Worm (Caenorhabditis elegans) whole organism, mixed stage, embryonic: ENCODE results near the gene C03A3.9.

Source experiments
- nhr-76 ChIP-seq: sonication (generic microtip); optimal IDR thresholded peaks from 2 replicates; lab custom pipeline; 2017; ENCODE audit warnings: missing biosample characterization, missing genetic modification characterization
- ztf-11 ChIP-seq: fragments of 150-350 bp; optimal IDR thresholded peaks from 2 replicates; lab custom pipeline; 2014; ENCODE audit warnings: missing biosample characterization, missing genetic modification characterization

DNA sequence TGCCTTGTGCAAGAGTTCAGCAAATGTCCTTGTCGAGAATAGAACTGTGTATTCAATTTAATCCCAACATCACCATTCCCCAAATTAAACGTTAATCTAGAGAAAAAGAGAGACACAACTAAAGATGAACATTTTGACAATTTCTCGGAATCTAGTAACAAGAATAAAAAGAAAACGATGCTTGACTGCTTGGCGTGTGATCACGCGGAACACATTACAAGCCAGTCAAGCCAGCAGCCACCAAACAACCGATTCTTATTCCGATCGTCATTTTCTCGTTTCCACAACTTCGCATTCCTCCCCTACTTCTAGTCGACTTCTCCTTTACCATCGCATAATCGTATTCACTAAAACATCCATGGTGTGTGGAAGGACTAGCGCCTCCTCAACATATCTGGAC, 17.4 kb upstream of the C03A3.9 start:
- TF ChIP-seq nhr-76 (tag; lab: Kevin White, UChicago) (no peak), ztf-11 (tag; lab: Kevin White, UChicago) (no peak)
